Fruit fly (Drosophila melanogaster): ENCODE measurements around the gene CG1737.

The CG1737 gene

DNA sequence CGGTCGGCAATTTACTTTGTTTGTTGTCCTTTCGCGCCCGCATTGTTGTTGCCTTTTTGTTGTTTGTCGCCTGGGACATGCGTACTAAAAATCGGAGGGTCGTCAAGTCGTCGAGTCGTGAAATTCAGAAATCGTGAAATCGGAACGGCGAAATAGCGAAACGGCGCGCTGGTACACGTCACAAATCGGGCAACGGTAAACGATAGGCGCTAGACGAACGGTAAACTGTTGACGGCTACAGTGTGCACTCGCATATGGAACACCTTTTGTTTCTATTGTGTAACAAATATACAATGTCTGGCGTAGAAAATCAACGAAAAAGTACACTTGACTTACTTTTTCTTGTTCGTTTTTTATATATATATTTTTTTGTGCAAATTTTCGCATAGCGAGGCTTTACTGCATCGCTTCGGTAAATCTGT, 33.6 kb downstream of the CG1737 start (continued):
- TF ChIP-seq CG4854 (GFP tag; optimal IDR thresholded peaks at IDR 0.05) (peak; percentile 41), ranshi (GFP tag; IDR thresholded peaks at IDR 0.05) (peak; percentile 77), toy (GFP tag; IDR thresholded peaks at IDR 0.05) (peak; percentile 46; the same call in 1 of the 2 replicates), Ada2b (GFP tag; IDR thresholded peaks at IDR 0.05) (peak; percentile 82), CG17612 (GFP tag; IDR thresholded peaks at IDR 0.05) (peak; percentile 58), NFAT (GFP tag; IDR thresholded peaks at IDR 0.05) (peak; percentile 71; the same call in 1 of the 2 replicates), CG9817 (tag; optimal IDR thresholded peaks at IDR 0.05) (peak; percentile 75), vnd (GFP tag; IDR thresholded peaks at IDR 0.05; ENCODE audit: partially characterized antibody) (no peak), vfl (GFP tag; optimal IDR thresholded peaks at IDR 0.05) (peak; percentile 47), chm (GFP tag; IDR thresholded peaks at IDR 0.05) (peak; percentile 48; the same call in 1 of the 2 replicates), bbx (GFP tag; IDR thresholded peaks at IDR 0.05; ENCODE audit: partially characterized antibody) (no peak), sima (GFP tag; optimal IDR thresholded peaks at IDR 0.05) (no peak), CG13775 (GFP tag; optimal IDR thresholded peaks at IDR 0.05) (peak; percentile 57), CG31365 (tag; optimal IDR thresholded peaks at IDR 0.05) (no peak), bcd (GFP tag; optimal IDR thresholded peaks at IDR 0.05) (peak; percentile 72), gt (GFP tag; IDR thresholded peaks at IDR 0.05) (no peak), CG30431 (GFP tag; optimal IDR thresholded peaks at IDR 0.05) (peak; percentile 16), trem (tag; optimal IDR thresholded peaks at IDR 0.05) (no peak), CG10366 (GFP tag; IDR thresholded peaks at IDR 0.05) (peak; percentile 77), cwo (GFP tag; optimal IDR thresholded peaks at IDR 0.05) (peak; percentile 67), run (tag; optimal IDR thresholded peaks at IDR 0.05) (no peak), seq (GFP tag; IDR thresholded peaks at IDR 0.05) (peak; percentile 75), aop (GFP tag; IDR thresholded peaks at IDR 0.05) (no peak), CG1832 (GFP tag; optimal IDR thresholded peaks at IDR 0.05) (no peak), CG11247 (GFP tag; IDR thresholded peaks at IDR 0.05) (peak; percentile 81), CG11696 (GFP tag; IDR thresholded peaks at IDR 0.05) (peak; percentile 34; the same call in 1 of the 2 replicates), pho (GFP tag; optimal IDR thresholded peaks at IDR 0.05) (peak; percentile 56), CG34224 (GFP tag; IDR thresholded peaks at IDR 0.05; ENCODE audit: partially characterized antibody) (no peak), Drgx (GFP tag; IDR thresholded peaks at IDR 0.05) (peak; percentile 66), slp2 (GFP tag; optimal IDR thresholded peaks at IDR 0.05) (peak; percentile 31), CG1233 (GFP tag; optimal IDR thresholded peaks at IDR 0.05) (peak; percentile 53), CG13296 (GFP tag; optimal IDR thresholded peaks at IDR 0.05) (peak; percentile 76), Abd-B (GFP tag; optimal IDR thresholded peaks at IDR 0.05) (peak; percentile 62), sc (optimal IDR thresholded peaks at IDR 0.05) (no peak), sc (GFP tag; optimal IDR thresholded peaks at IDR 0.05) (no peak), trh (GFP tag; optimal IDR thresholded peaks at IDR 0.05) (no peak), Eip74EF (GFP tag; optimal IDR thresholded peaks at IDR 0.05) (no peak), CG33213 (GFP tag; optimal IDR thresholded peaks at IDR 0.05) (no peak), HLH4C (GFP tag; IDR thresholded peaks at IDR 0.05; ENCODE audit: partially characterized antibody) (no peak), CG13123 (GFP tag; optimal IDR thresholded peaks at IDR 0.05) (no peak), H2.0 (GFP tag; IDR thresholded peaks at IDR 0.05) (peak; percentile 49; the same call in 1 of the 2 replicates), bab2 (GFP tag; optimal IDR thresholded peaks at IDR 0.05) (peak; percentile 59), Usf (GFP tag; optimal IDR thresholded peaks at IDR 0.05) (no peak), sqz (GFP tag; optimal IDR thresholded peaks at IDR 0.05) (peak; percentile 21), CG11695 (GFP tag; IDR thresholded peaks at IDR 0.05) (peak; percentile 72; the same call in 2 of the 3 replicates), eve (GFP tag; optimal IDR thresholded peaks at IDR 0.05) (no peak), HLHmδ (GFP tag; optimal IDR thresholded peaks at IDR 0.05) (no peak), Side (GFP tag; optimal IDR thresholded peaks at IDR 0.05) (peak; percentile 9), CG3407 (GFP tag; optimal IDR thresholded peaks at IDR 0.05) (no peak), CG33557 (GFP tag; optimal IDR thresholded peaks at IDR 0.05) (no peak), sd (tag; optimal IDR thresholded peaks at IDR 0.05) (no peak)
